Fruit fly (Drosophila melanogaster) S2 (cell line): ENCODE results near the gene CG9926.

Experiments
- CG8478 ChIP-seq: fragments of >200 bp; optimal IDR thresholded peaks from 2 replicates; lab custom pipeline; 2018
- CTCF ChIP-seq, 2 experiments: fragments of >200 bp; optimal IDR thresholded peaks; 2 replicates each; lab custom pipeline; 2018

dm6 chr3R:13977126-13977991 lies 26.4 kb upstream of the CG9926 start:
- TF ChIP-seq CG8478 (lab: Kevin White, UChicago) (no peak), CTCF (optimal IDR thresholded peaks at IDR 0.05; lab: Kevin White, UChicago) (no peak)
